Worm (Caenorhabditis elegans) whole organism, L4 larva: ENCODE measurements around the gene frpr-21.

Source experiments
- D1046.2 ChIP-seq: fragments of 200-800 bp; sonication (Bioruptor generic); IDR thresholded peaks from 2 replicates; pipeline ENCODE4 v1.3.6; 2022; ENCODE audit warnings: missing genetic modification characterization, missing compliant biosample characterization
- F44E2.7 ChIP-seq: fragments of 200-800 bp; sonication (Bioruptor generic); IDR thresholded peaks from 2 replicates; pipeline ENCODE4 v2.1.2; 2022; ENCODE audit warnings: missing genetic modification characterization, missing compliant biosample characterization
- F49E8.2 ChIP-seq: sonication (generic microtip); optimal IDR thresholded peaks from 2 replicates; lab custom pipeline; 2016; ENCODE audit warnings: missing compliant biosample characterization, mild to moderate bottlenecking, missing genetic modification characterization, borderline replicate concordance
- T26A8.4 ChIP-seq: fragments of 200-800 bp; sonication (Bioruptor generic); IDR thresholded peaks from 2 replicates; pipeline ENCODE4 v1.3.6; 2022; ENCODE audit warnings: missing genetic modification characterization, missing compliant biosample characterization
- Y105C5A.15 ChIP-seq: fragments of 200-800 bp; sonication (Bioruptor generic); IDR thresholded peaks from 2 replicates; pipeline ENCODE4 v1.3.6; 2022; ENCODE audit warnings: missing genetic modification characterization, missing compliant biosample characterization
- Y48G9A.11 ChIP-seq: fragments of 200-800 bp; sonication (Bioruptor generic); IDR thresholded peaks from 2 replicates; pipeline ENCODE4 v1.3.6; 2022; ENCODE audit warnings: missing genetic modification reagents, missing genetic modification characterization, missing compliant biosample characterization
- Y5F2A.4 ChIP-seq: fragments of 200-800 bp; sonication (Bioruptor generic); optimal IDR thresholded peaks from 2 replicates; lab custom pipeline; 2018; ENCODE audit warnings: mild to moderate bottlenecking, missing genetic modification characterization, missing compliant biosample characterization
- Y75B8A.6 ChIP-seq: fragments of 200-800 bp; sonication (Bioruptor generic); IDR thresholded peaks from 2 replicates; pipeline ENCODE4 v1.3.6; 2022; ENCODE audit warnings: missing genetic modification reagents, missing genetic modification characterization, missing compliant biosample characterization
- ZK337.2 ChIP-seq: fragments of 200-800 bp; sonication (Bioruptor generic); IDR thresholded peaks from 2 replicates; pipeline ENCODE4 v1.3.6; 2022; ENCODE audit warnings: missing genetic modification reagents, missing genetic modification characterization, missing compliant biosample characterization
- ZK546.5 ChIP-seq, 2 experiments: sonication (generic microtip); optimal IDR thresholded peaks; 2 replicates each; lab custom pipeline; 2017; ENCODE audit warnings: missing biosample characterization in 2 of 2, missing genetic modification characterization in 2 of 2
- aly-2 ChIP-seq: sonication (generic microtip); optimal IDR thresholded peaks from 2 replicates; lab custom pipeline; 2018; ENCODE audit warnings: missing biosample characterization, missing genetic modification characterization
- arid-1 ChIP-seq: fragments of 200-800 bp; sonication (Bioruptor generic); conservative IDR thresholded peaks from 2 replicates; pipeline ENCODE4 v1.3.6; 2022; ENCODE audit warnings: missing genetic modification reagents, missing genetic modification characterization, missing compliant biosample characterization
- attf-4 ChIP-seq: sonication (generic microtip); optimal IDR thresholded peaks from 3 replicates; lab custom pipeline; 2017; ENCODE audit warnings: missing biosample characterization, missing genetic modification characterization
- ceh-20 ChIP-seq: fragments of 200-800 bp; sonication (Bioruptor generic); IDR thresholded peaks from 2 replicates; pipeline ENCODE4 v1.3.6; 2022; ENCODE audit warnings: missing genetic modification reagents, missing genetic modification characterization, missing compliant biosample characterization
- ceh-32 ChIP-seq: sonication (generic microtip); optimal IDR thresholded peaks from 2 replicates; lab custom pipeline; 2016; ENCODE audit warnings: mild to moderate bottlenecking, missing genetic modification characterization, missing compliant biosample characterization; ENCODE audit not compliant: poor library complexity
- ceh-62 ChIP-seq: sonication (generic microtip); optimal IDR thresholded peaks from 2 replicates; lab custom pipeline; 2017; ENCODE audit warnings: missing biosample characterization, missing genetic modification characterization
- ces-1 ChIP-seq: fragments of 150-350 bp; sonication (generic microtip); optimal IDR thresholded peaks from 4 replicates; lab custom pipeline; 2014; ENCODE audit warnings: missing biosample characterization, missing genetic modification reagents, missing genetic modification characterization
- ctbp-1 ChIP-seq: fragments of 200-800 bp; sonication (Bioruptor generic); IDR thresholded peaks from 2 replicates; pipeline ENCODE4 v1.3.6; 2022; ENCODE audit warnings: missing genetic modification reagents, missing genetic modification characterization, missing compliant biosample characterization
- daf-19 ChIP-seq: fragments of 200-800 bp; sonication (Bioruptor generic); conservative IDR thresholded peaks from 2 replicates; pipeline ENCODE4 v1.3.6; 2022; ENCODE audit warnings: missing genetic modification characterization, missing compliant biosample characterization
- daf-8 ChIP-seq: fragments of 200-800 bp; sonication (Bioruptor generic); IDR thresholded peaks from 2 replicates; pipeline ENCODE4 v1.3.6; 2022; ENCODE audit warnings: missing genetic modification characterization, missing compliant biosample characterization
- dmd-6 ChIP-seq: fragments of 200-800 bp; sonication (Bioruptor generic); IDR thresholded peaks from 2 replicates; pipeline ENCODE4 v1.3.6; 2022; ENCODE audit warnings: missing genetic modification reagents, missing genetic modification characterization, missing compliant biosample characterization
- dmd-8 ChIP-seq: fragments of 200-800 bp; sonication (Bioruptor generic); IDR thresholded peaks from 2 replicates; pipeline ENCODE4 v1.3.6; 2022; ENCODE audit warnings: missing genetic modification characterization, missing compliant biosample characterization
- duxl-1 ChIP-seq: sonication (generic microtip); optimal IDR thresholded peaks from 2 replicates; lab custom pipeline; 2016; ENCODE audit warnings: mild to moderate bottlenecking, missing genetic modification characterization, moderate library complexity, missing compliant biosample characterization; ENCODE audit not compliant: poor library complexity
- fos-1 ChIP-seq: fragments of 150-350 bp; optimal IDR thresholded peaks from 2 replicates; lab custom pipeline; 2014; ENCODE audit warnings: missing biosample characterization, missing genetic modification characterization
- gei-8 ChIP-seq: fragments of 200-800 bp; sonication (Bioruptor generic); optimal IDR thresholded peaks from 2 replicates; lab custom pipeline; 2018; ENCODE audit warnings: mild to moderate bottlenecking, missing genetic modification characterization, missing compliant biosample characterization
- hlh-30 ChIP-seq: sonication (generic microtip); optimal IDR thresholded peaks from 2 replicates; lab custom pipeline; 2017; ENCODE audit warnings: antibody characterized with exemption, mild to moderate bottlenecking, missing genetic modification characterization, missing compliant biosample characterization; ENCODE audit not compliant: insufficient read depth
- lin-13 ChIP-seq: fragments of 150-350 bp; optimal IDR thresholded peaks from 2 replicates; lab custom pipeline; 2014; ENCODE audit warnings: missing biosample characterization, missing genetic modification reagents, missing genetic modification characterization
- lin-29 ChIP-seq: fragments of 200-800 bp; sonication (Bioruptor generic); IDR thresholded peaks from 2 replicates; pipeline ENCODE4 v1.3.6; 2022; ENCODE audit warnings: missing genetic modification reagents, missing genetic modification characterization, missing compliant biosample characterization
- lin-39 ChIP-seq: fragments of 150-350 bp; optimal IDR thresholded peaks from 2 replicates; lab custom pipeline; 2014; ENCODE audit warnings: missing biosample characterization, missing genetic modification reagents, missing genetic modification characterization
- madf-5 ChIP-seq, 2 experiments: fragments of 200-800 bp; sonication (Bioruptor generic); IDR thresholded peaks; 2 replicates each; pipeline ENCODE4 v1.3.6; 2022; ENCODE audit warnings: missing compliant biosample characterization in 2 of 2, missing genetic modification characterization in 2 of 2
- madf-9 ChIP-seq: fragments of 200-800 bp; sonication (Bioruptor generic); conservative IDR thresholded peaks from 2 replicates; pipeline ENCODE4 v1.3.6; 2022; ENCODE audit warnings: missing genetic modification reagents, missing genetic modification characterization, missing compliant biosample characterization
- mdl-1 ChIP-seq, 2 experiments: fragments of 150-350 bp in 1 of 2; sonication (generic microtip) in 1 of 2; optimal IDR thresholded peaks; 2 replicates each; lab custom pipeline; 2014 to 2017; ENCODE audit warnings: missing biosample characterization in 2 of 2, missing genetic modification characterization in 2 of 2
- mdt-29 ChIP-seq: fragments of 200-800 bp; sonication (Bioruptor generic); IDR thresholded peaks from 2 replicates; pipeline ENCODE4 v1.3.6; 2022; ENCODE audit warnings: missing genetic modification reagents, missing genetic modification characterization, missing compliant biosample characterization
- mep-1 ChIP-seq: fragments of 150-350 bp; sonication (generic microtip); optimal IDR thresholded peaks from 3 replicates; lab custom pipeline; 2014; ENCODE audit warnings: missing biosample characterization, missing genetic modification characterization
- mxl-3 ChIP-seq: fragments of 200-800 bp; sonication (Bioruptor generic); optimal IDR thresholded peaks from 2 replicates; lab custom pipeline; 2018; ENCODE audit warnings: mild to moderate bottlenecking, missing genetic modification characterization, missing compliant biosample characterization
- nhr-28 ChIP-seq: fragments of 150-350 bp; optimal IDR thresholded peaks from 2 replicates; lab custom pipeline; 2014; ENCODE audit warnings: missing biosample characterization, missing genetic modification characterization
- nhr-41 ChIP-seq: fragments of 200-800 bp; sonication (Bioruptor generic); IDR thresholded peaks from 2 replicates; pipeline ENCODE4 v1.3.6; 2022; ENCODE audit warnings: missing genetic modification reagents, missing genetic modification characterization, missing compliant biosample characterization
- nhr-42 ChIP-seq: fragments of 200-800 bp; sonication (Bioruptor generic); IDR thresholded peaks from 2 replicates; pipeline ENCODE4 v1.3.6; 2022; ENCODE audit warnings: missing genetic modification characterization, missing compliant biosample characterization
- php-3 ChIP-seq: fragments of 200-800 bp; sonication (Bioruptor generic); IDR thresholded peaks from 2 replicates; pipeline ENCODE4 v1.3.6; 2022; ENCODE audit warnings: missing genetic modification reagents, missing genetic modification characterization, missing compliant biosample characterization
- sdz-12 ChIP-seq: fragments of 200-800 bp; sonication (Bioruptor generic); optimal IDR thresholded peaks from 2 replicates; lab custom pipeline; 2018; ENCODE audit warnings: mild to moderate bottlenecking, missing genetic modification characterization, missing compliant biosample characterization
- set-16 ChIP-seq: fragments of 200-800 bp; sonication (Bioruptor generic); IDR thresholded peaks from 2 replicates; pipeline ENCODE4 v1.3.6; 2022; ENCODE audit warnings: missing genetic modification reagents, missing genetic modification characterization, missing compliant biosample characterization
- skn-1 ChIP-seq: fragments of 150-350 bp; optimal IDR thresholded peaks from 2 replicates; lab custom pipeline; 2014; ENCODE audit warnings: missing biosample characterization, missing genetic modification characterization
- snpc-1.2 ChIP-seq: fragments of 200-800 bp; sonication (Bioruptor generic); IDR thresholded peaks from 2 replicates; pipeline ENCODE4 v1.3.6; 2022; ENCODE audit warnings: missing genetic modification reagents, missing genetic modification characterization, missing compliant biosample characterization
- spr-3 ChIP-seq: fragments of 200-800 bp; sonication (Bioruptor generic); optimal IDR thresholded peaks from 2 replicates; lab custom pipeline; 2018; ENCODE audit warnings: mild to moderate bottlenecking, missing genetic modification characterization, missing compliant biosample characterization
- unc-62 ChIP-seq, 3 experiments: fragments of 150-350 bp in 1 of 3; sonication (generic microtip); optimal IDR thresholded peaks in 2 of 3; peaks in 1 of 3; 1 replicate in 1 of 3; 2 replicates in 2 of 3; lab custom pipeline; 2014 to 2017; ENCODE audit warnings: missing biosample characterization in 3 of 3, missing genetic modification characterization in 3 of 3, missing genetic modification reagents in 3 of 3, missing genotype in 1 of 3
- zag-1 ChIP-seq: fragments of 150-350 bp; optimal IDR thresholded peaks from 2 replicates; lab custom pipeline; 2014; ENCODE audit warnings: missing biosample characterization, missing genetic modification characterization
- zfp-2 ChIP-seq: sonication (generic microtip); optimal IDR thresholded peaks from 2 replicates; lab custom pipeline; 2016; ENCODE audit warnings: mild to moderate bottlenecking, missing genetic modification characterization, missing compliant biosample characterization
- zfp-3 ChIP-seq: fragments of 200-800 bp; sonication (Bioruptor generic); conservative IDR thresholded peaks from 2 replicates; pipeline ENCODE4 v1.3.6; 2022; ENCODE audit warnings: missing genetic modification reagents, missing genetic modification characterization, missing compliant biosample characterization
- zip-2 ChIP-seq: fragments of 150-350 bp; optimal IDR thresholded peaks from 2 replicates; lab custom pipeline; 2014; ENCODE audit warnings: missing biosample characterization, missing genetic modification characterization
- ztf-11 ChIP-seq: fragments of 150-350 bp; optimal IDR thresholded peaks from 2 replicates; lab custom pipeline; 2014; ENCODE audit warnings: missing biosample characterization, missing genetic modification characterization
- ztf-7 ChIP-seq: fragments of 150-350 bp; optimal IDR thresholded peaks from 2 replicates; lab custom pipeline; 2014; ENCODE audit warnings: missing biosample characterization, missing genetic modification characterization

Gene frpr-21

DNA sequence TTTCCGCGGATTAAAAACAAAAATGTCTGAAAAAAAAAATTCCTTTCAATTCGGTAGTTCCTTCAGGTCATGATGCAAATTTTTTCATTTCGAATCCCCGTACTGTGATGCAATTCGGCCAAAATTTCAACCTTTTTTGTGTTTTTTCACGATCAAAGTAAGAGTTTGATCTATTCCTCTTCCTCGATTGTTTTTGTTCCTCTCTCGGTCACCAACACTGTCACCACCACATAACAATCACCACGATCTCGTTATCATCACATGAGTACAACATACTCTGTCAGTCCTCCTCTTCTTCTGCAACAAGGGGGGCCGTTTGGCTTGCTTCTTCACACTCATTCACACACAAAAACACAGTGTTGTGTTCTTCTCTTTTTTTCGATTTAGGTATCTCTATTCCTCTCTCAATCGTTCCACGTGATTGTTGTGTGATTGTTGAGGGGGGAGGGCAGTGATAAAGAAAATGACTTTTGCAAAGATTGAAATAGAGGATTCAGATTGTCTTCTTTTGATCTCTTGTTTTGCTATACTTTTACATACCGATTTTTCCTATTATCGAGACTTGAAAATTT, 31.5 kb downstream of the frpr-21 start (continued):
- TF ChIP-seq zip-2 (tag; lab: Kevin White, UChicago) (no peak), mxl-3 (GFP tag; lab: Kevin White, UChicago) (peak; percentile 93), ces-1 (GFP tag; lab: Kevin White, UChicago) (no peak), zfp-3 (GFP tag; lab: Robert Waterston, UW) (peak; percentile 18; the same call in 1 of the 2 replicates), ctbp-1 (GFP tag; lab: Robert Waterston, UW) (no peak), ceh-62 (tag; lab: Kevin White, UChicago) (no peak), daf-19 (GFP tag; lab: Robert Waterston, UW) (no peak), zfp-2 (no peak), snpc-1.2 (GFP tag; lab: Robert Waterston, UW) (no peak), lin-29 (no peak), dmd-8 (no peak), Y5F2A.4 (GFP tag; lab: Kevin White, UChicago) (no peak), gei-8 (GFP tag; lab: Kevin White, UChicago) (no peak), Y48G9A.11 (GFP tag; lab: Robert Waterston, UW) (no peak), mep-1 (tag; lab: Kevin White, UChicago) (peak; percentile 75), T26A8.4 (GFP tag; lab: Robert Waterston, UW) (0 out of 2 replicates have a peak, but pooled peaks have one; percentile 8), dmd-6 (no peak), unc-62 (GFP tag; optimal IDR thresholded peaks at IDR 0.05 in 1 of 2; lab: Kevin White, UChicago) (peak in 1 of 2 experiments; percentile 97), unc-62 (tag; optimal IDR thresholded peaks at IDR 0.05; lab: Kevin White, UChicago) (no peak), fos-1 (tag; lab: Kevin White, UChicago) (no peak), ztf-7 (tag; lab: Kevin White, UChicago) (no peak), lin-13 (GFP tag; lab: Kevin White, UChicago) (peak; percentile 54), lin-39 (tag; lab: Kevin White, UChicago) (no peak), mdt-29 (GFP tag; lab: Robert Waterston, UW) (no peak), ceh-32 (tag; lab: Kevin White, UChicago) (no peak), mdl-1 (tag; optimal IDR thresholded peaks at IDR 0.05; lab: Kevin White, UChicago) (peak; percentile 20 to 88), spr-3 (GFP tag; lab: Kevin White, UChicago) (no peak), nhr-41 (no peak), D1046.2 (no peak), duxl-1 (tag; lab: Kevin White, UChicago) (no peak), php-3 (GFP tag; lab: Robert Waterston, UW) (no peak), madf-9 (GFP tag; lab: Robert Waterston, UW) (0 out of 2 replicates have a peak, but pooled peaks have one; percentile 16), ceh-20 (GFP tag; lab: Robert Waterston, UW) (no peak), ztf-11 (tag; lab: Kevin White, UChicago) (no peak), skn-1 (tag; lab: Kevin White, UChicago) (no peak), madf-5 (GFP tag; IDR thresholded peaks at IDR 0.05; lab: Robert Waterston, UW) (no peak), attf-4 (tag; lab: Kevin White, UChicago) (no peak), zag-1 (tag; lab: Kevin White, UChicago) (no peak), F49E8.2 (no peak), ZK546.5 (tag; optimal IDR thresholded peaks at IDR 0.05; lab: Kevin White, UChicago) (no peak), aly-2 (no peak), hlh-30 (tag; lab: Kevin White, UChicago) (peak; percentile 96), daf-8 (no peak), nhr-42 (GFP tag; lab: Robert Waterston, UW) (no peak), arid-1 (GFP tag; lab: Robert Waterston, UW) (no peak), sdz-12 (GFP tag; lab: Kevin White, UChicago) (no peak), nhr-28 (peak; percentile 79), F44E2.7 (no peak), set-16 (GFP tag; lab: Robert Waterston, UW) (no peak), Y75B8A.6 (no peak), ZK337.2 (GFP tag; lab: Robert Waterston, UW) (no peak), Y105C5A.15 (GFP tag; lab: Robert Waterston, UW) (no peak)
